Worm (Caenorhabditis elegans) whole organism, mixed stage, embryonic: ENCODE results near the gene T10B10.8.

Source experiments
- bed-3 ChIP-seq: fragments of 200-800 bp; sonication (Bioruptor generic); optimal IDR thresholded peaks from 3 replicates; lab custom pipeline; 2018; ENCODE audit warnings: mild to moderate bottlenecking, missing genetic modification characterization, moderate library complexity, missing compliant biosample characterization
- blmp-1 ChIP-seq: fragments of 150-350 bp; optimal IDR thresholded peaks from 2 replicates; lab custom pipeline; 2014; ENCODE audit warnings: missing biosample characterization, missing genetic modification characterization
- ceh-39 ChIP-seq: fragments of 150-350 bp; optimal IDR thresholded peaks from 2 replicates; lab custom pipeline; 2014; ENCODE audit warnings: missing biosample characterization, missing genetic modification characterization
- ceh-43 ChIP-seq: fragments of 200-800 bp; sonication (Bioruptor generic); optimal IDR thresholded peaks from 2 replicates; lab custom pipeline; 2018; ENCODE audit warnings: mild to moderate bottlenecking, missing genetic modification characterization, moderate library complexity, missing compliant biosample characterization
- ceh-83 ChIP-seq: fragments of 200-800 bp; sonication (Bioruptor generic); optimal IDR thresholded peaks from 2 replicates; lab custom pipeline; 2018; ENCODE audit warnings: mild to moderate bottlenecking, missing genetic modification characterization, missing compliant biosample characterization
- ces-1 ChIP-seq: fragments of 150-350 bp; optimal IDR thresholded peaks from 2 replicates; lab custom pipeline; 2014; ENCODE audit warnings: missing biosample characterization, missing genetic modification reagents, missing genetic modification characterization
- cnd-1 ChIP-seq: fragments of 200-800 bp; sonication (Bioruptor generic); optimal IDR thresholded peaks from 2 replicates; lab custom pipeline; 2018; ENCODE audit warnings: mild to moderate bottlenecking, missing genetic modification characterization, missing compliant biosample characterization
- drap-1 ChIP-seq: fragments of 200-800 bp; sonication (Bioruptor generic); optimal IDR thresholded peaks from 3 replicates; lab custom pipeline; 2018; ENCODE audit warnings: mild to moderate bottlenecking, missing genetic modification characterization, missing compliant biosample characterization
- elt-3 ChIP-seq: fragments of 150-350 bp; optimal IDR thresholded peaks from 2 replicates; lab custom pipeline; 2014; ENCODE audit warnings: missing biosample characterization, missing genetic modification characterization
- ham-2 ChIP-seq: fragments of 200-800 bp; sonication (Bioruptor generic); optimal IDR thresholded peaks from 2 replicates; lab custom pipeline; 2018; ENCODE audit warnings: mild to moderate bottlenecking, missing genetic modification characterization, missing compliant biosample characterization
- hlh-1 ChIP-seq: fragments of 150-350 bp; optimal IDR thresholded peaks from 2 replicates; lab custom pipeline; 2014; ENCODE audit warnings: missing biosample characterization, missing genetic modification reagents, missing genetic modification characterization
- lin-13 ChIP-seq: fragments of 150-350 bp; optimal IDR thresholded peaks from 2 replicates; lab custom pipeline; 2014; ENCODE audit warnings: missing biosample characterization, missing genetic modification characterization
- lin-32 ChIP-seq: fragments of 200-800 bp; sonication (Bioruptor generic); optimal IDR thresholded peaks from 2 replicates; lab custom pipeline; 2018; ENCODE audit warnings: mild to moderate bottlenecking, missing genetic modification characterization, missing compliant biosample characterization
- lsy-2 ChIP-seq: fragments of 150-350 bp; optimal IDR thresholded peaks from 2 replicates; lab custom pipeline; 2014; ENCODE audit warnings: missing biosample characterization, missing genetic modification characterization
- mab-5 ChIP-seq: fragments of 150-350 bp; optimal IDR thresholded peaks from 2 replicates; lab custom pipeline; 2014; ENCODE audit warnings: missing biosample characterization, missing genetic modification characterization
- mls-2 ChIP-seq: sonication (generic microtip); optimal IDR thresholded peaks from 2 replicates; lab custom pipeline; 2016; ENCODE audit warnings: mild to moderate bottlenecking, missing genetic modification characterization, moderate library complexity, missing compliant biosample characterization
- nhr-12 ChIP-seq: fragments of 150-350 bp; optimal IDR thresholded peaks from 2 replicates; lab custom pipeline; 2014; ENCODE audit warnings: missing biosample characterization, missing genetic modification characterization
- nhr-2 ChIP-seq: fragments of 150-350 bp; optimal IDR thresholded peaks from 2 replicates; lab custom pipeline; 2014; ENCODE audit warnings: missing biosample characterization, missing genetic modification characterization
- nhr-76 ChIP-seq: sonication (generic microtip); optimal IDR thresholded peaks from 2 replicates; lab custom pipeline; 2017; ENCODE audit warnings: missing biosample characterization, missing genetic modification characterization
- pha-4 ChIP-seq: fragments of 150-350 bp; optimal IDR thresholded peaks from 2 replicates; lab custom pipeline; 2018; ENCODE audit warnings: missing biosample characterization, missing genetic modification reagents, missing genetic modification characterization
- sem-2 ChIP-seq: fragments of 200-800 bp; sonication (Bioruptor generic); optimal IDR thresholded peaks from 2 replicates; lab custom pipeline; 2018; ENCODE audit warnings: mild to moderate bottlenecking, missing genetic modification characterization, missing compliant biosample characterization
- snpc-4 ChIP-seq: fragments of 150-350 bp; optimal IDR thresholded peaks from 2 replicates; lab custom pipeline; 2014; ENCODE audit warnings: missing biosample characterization, missing genetic modification characterization
- sptf-1 ChIP-seq: sonication (generic microtip); optimal IDR thresholded peaks from 2 replicates; lab custom pipeline; 2017; ENCODE audit warnings: mild to moderate bottlenecking, missing genetic modification characterization, moderate library complexity, missing compliant biosample characterization
- tbx-8 ChIP-seq: fragments of 200-800 bp; sonication (Bioruptor generic); optimal IDR thresholded peaks from 2 replicates; lab custom pipeline; 2018; ENCODE audit warnings: mild to moderate bottlenecking, missing genetic modification characterization, moderate library complexity, missing compliant biosample characterization
- unc-120 ChIP-seq: sonication (generic microtip); optimal IDR thresholded peaks from 2 replicates; lab custom pipeline; 2017; ENCODE audit warnings: missing genetic modification characterization, missing compliant biosample characterization; ENCODE audit not compliant: poor library complexity, severe bottlenecking
- unc-39 ChIP-seq: fragments of 150-350 bp; optimal IDR thresholded peaks from 2 replicates; lab custom pipeline; 2014; ENCODE audit warnings: missing biosample characterization, missing genetic modification characterization
- unc-62 ChIP-seq: fragments of 150-350 bp; optimal IDR thresholded peaks from 2 replicates; lab custom pipeline; 2014; ENCODE audit warnings: missing biosample characterization, missing genetic modification reagents, missing genetic modification characterization
- ztf-11 ChIP-seq: fragments of 150-350 bp; optimal IDR thresholded peaks from 2 replicates; lab custom pipeline; 2014; ENCODE audit warnings: missing biosample characterization, missing genetic modification characterization

T10B10.8 gene

ce11 chrX:15166122-15166521 is at the start of gene T10B10.8:
TSS of gene T10B10.8 (minus strand) at chrX:15166222.
- no peak for TF ChIP-seq hlh-1 (tag; lab: Kevin White, UChicago)
- TF ChIP-seq ceh-39, result no peak
- TF ChIP-seq nhr-76, result no peak
- TF ChIP-seq nhr-12 (tag; lab: Kevin White, UChicago), result no peak
- no peak for TF ChIP-seq mls-2 (tag; lab: Kevin White, UChicago)
- TF ChIP-seq blmp-1 (tag; lab: Kevin White, UChicago), result no peak
- no peak for TF ChIP-seq lin-13
- TF ChIP-seq lsy-2 (tag; lab: Kevin White, UChicago), result no peak
- no peak for TF ChIP-seq unc-39 (tag; lab: Kevin White, UChicago)

- TF ChIP-seq ceh-43 (GFP tag; lab: Kevin White, UChicago) (no peak), ztf-11 (tag; lab: Kevin White, UChicago) (no peak), mab-5 (no peak), elt-3 (no peak), lin-32 (no peak), tbx-8 (GFP tag; lab: Kevin White, UChicago) (no peak), drap-1 (GFP tag; lab: Kevin White, UChicago) (no peak), cnd-1 (tag; lab: Kevin White, UChicago) (no peak), pha-4 (tag; lab: Kevin White, UChicago) (no peak), mls-2 (tag; lab: Kevin White, UChicago) (no peak), bed-3 (GFP tag; lab: Kevin White, UChicago) (no peak)
Observed at ce11 chrX:15215272-15215671, 49.2 kb upstream of the T10B10.8 start.

- TF ChIP-seq sem-2 (GFP tag; lab: Kevin White, UChicago) (no peak), mls-2 (tag; lab: Kevin White, UChicago) (peak; percentile 19), nhr-12 (tag; lab: Kevin White, UChicago) (no peak)
Observed at ce11 chrX:15213182-15213829, 47.3 kb upstream of the T10B10.8 start, which contains the start of the genes H03A11.13 and famk-1. TSS of gene H03A11.13 (minus strand) at chrX:15213232. TSS of gene famk-1 (minus strand) at chrX:15213259.

ce11 chrX:15200720-15201119 is 34.7 kb upstream of the T10B10.8 start:
- TF ChIP-seq ceh-39 (no peak), elt-3 (no peak), sptf-1 (tag; lab: Kevin White, UChicago) (peak; percentile 6), nhr-76 (no peak), ces-1 (GFP tag; lab: Kevin White, UChicago) (no peak), mab-5 (no peak), cnd-1 (tag; lab: Kevin White, UChicago) (peak; percentile 2), lsy-2 (tag; lab: Kevin White, UChicago) (no peak)

ce11 chrX:15200146-15200545 is 34.1 kb upstream of the T10B10.8 start:
- TF ChIP-seq nhr-76 (no peak), ham-2 (GFP tag; lab: Kevin White, UChicago) (no peak), unc-62 (GFP tag; lab: Kevin White, UChicago) (no peak), lin-13 (no peak), ceh-43 (GFP tag; lab: Kevin White, UChicago) (no peak), unc-120 (tag; lab: Kevin White, UChicago) (no peak), cnd-1 (tag; lab: Kevin White, UChicago) (no peak), nhr-2 (tag; lab: Kevin White, UChicago) (no peak), snpc-4 (tag; lab: Kevin White, UChicago) (no peak), unc-39 (tag; lab: Kevin White, UChicago) (no peak), ztf-11 (tag; lab: Kevin White, UChicago) (no peak), bed-3 (GFP tag; lab: Kevin White, UChicago) (no peak), tbx-8 (GFP tag; lab: Kevin White, UChicago) (no peak), ceh-83 (GFP tag; lab: Kevin White, UChicago) (no peak), ceh-39 (no peak), nhr-12 (tag; lab: Kevin White, UChicago) (no peak), sem-2 (GFP tag; lab: Kevin White, UChicago) (no peak)

ce11 chrX:15199052-15199451 is 33.0 kb upstream of the T10B10.8 start, which contains the start of gene snt-7:
TSS of gene snt-7 (minus strand) at chrX:15199152.
- TF ChIP-seq lsy-2 (tag; lab: Kevin White, UChicago) (no peak), nhr-2 (tag; lab: Kevin White, UChicago) (no peak), ces-1 (GFP tag; lab: Kevin White, UChicago) (no peak)
